Fruit fly (Drosophila melanogaster) whole organism, embryonic: ENCODE measurements around the gene CG13896.

ENCODE experiments used
- ATbp ChIP-seq: fragments of 200-800 bp; sonication (Bioruptor generic); optimal IDR thresholded peaks from 2 replicates; lab custom pipeline; 2017; ENCODE audit warnings: missing biosample characterization, mild to moderate bottlenecking, missing genetic modification characterization, missing genetic modification reagents
- Adf1 ChIP-seq: fragments of 200-800 bp; sonication (Bioruptor generic); IDR thresholded peaks from 2 replicates; pipeline ENCODE4 v1.3.6; 2022; ENCODE audit warnings: missing biosample characterization, missing genetic modification characterization
- Blimp-1 ChIP-seq: fragments of 200-800 bp; sonication (Bioruptor generic); optimal IDR thresholded peaks from 3 replicates; lab custom pipeline; 2018; ENCODE audit warnings: missing biosample characterization, missing genetic modification characterization, mild to moderate bottlenecking, moderate library complexity, missing genetic modification reagents
- CG10147 ChIP-seq: fragments of 200-800 bp; sonication (Bioruptor generic); optimal IDR thresholded peaks from 2 replicates; lab custom pipeline; 2019; ENCODE audit warnings: missing biosample characterization, mild to moderate bottlenecking, missing genetic modification characterization, moderate library complexity
- CG10462 ChIP-seq: fragments of 200-800 bp; sonication (Bioruptor generic); optimal IDR thresholded peaks from 2 replicates; lab custom pipeline; 2016; ENCODE audit warnings: missing biosample characterization, missing genetic modification characterization
- CG10654 ChIP-seq: fragments of 200-800 bp; sonication (Bioruptor generic); optimal IDR thresholded peaks from 2 replicates; lab custom pipeline; 2016; ENCODE audit warnings: missing biosample characterization, missing genetic modification characterization
- CG10959 ChIP-seq: fragments of 200-800 bp; sonication (Bioruptor generic); IDR thresholded peaks from 2 replicates; pipeline ENCODE4 v1.3.6; 2022; ENCODE audit warnings: missing biosample characterization, missing genetic modification characterization
- CG11093 ChIP-seq: fragments of 200-800 bp; sonication (Bioruptor generic); IDR thresholded peaks from 3 replicates; pipeline ENCODE4 v1.3.6; 2022; ENCODE audit warnings: missing biosample characterization, missing genetic modification characterization
- CG11247 ChIP-seq: fragments of 200-800 bp; sonication (Bioruptor generic); IDR thresholded peaks from 2 replicates; pipeline ENCODE4 v1.3.6; 2022; ENCODE audit warnings: missing biosample characterization, missing genetic modification characterization
- CG12744 ChIP-seq: fragments of 200-800 bp; sonication (Bioruptor generic); optimal IDR thresholded peaks from 2 replicates; lab custom pipeline; 2016; ENCODE audit warnings: missing biosample characterization, missing genetic modification characterization
- CG14050 ChIP-seq: fragments of 200-800 bp; sonication (Bioruptor generic); IDR thresholded peaks from 3 replicates; pipeline ENCODE4 v1.3.6; 2022; ENCODE audit warnings: missing biosample characterization, missing genetic modification characterization
- CG1602 ChIP-seq: fragments of 200-800 bp; sonication (Bioruptor generic); optimal IDR thresholded peaks from 3 replicates; lab custom pipeline; 2016; ENCODE audit warnings: missing biosample characterization, missing genetic modification characterization
- CG17186 ChIP-seq: fragments of 200-800 bp; sonication (Bioruptor generic); optimal IDR thresholded peaks from 3 replicates; lab custom pipeline; 2017; ENCODE audit warnings: missing biosample characterization, missing genetic modification reagents, missing genetic modification characterization
- CG1792 ChIP-seq: fragments of 200-800 bp; sonication (Bioruptor generic); optimal IDR thresholded peaks from 2 replicates; lab custom pipeline; 2016; ENCODE audit warnings: missing biosample characterization, missing genetic modification characterization
- CG2199 ChIP-seq: fragments of 200-800 bp; sonication (Bioruptor generic); IDR thresholded peaks from 3 replicates; pipeline ENCODE4 v1.3.6; 2022; ENCODE audit warnings: missing biosample characterization, missing genetic modification characterization
- CG31388 ChIP-seq: fragments of 200-800 bp; sonication (Bioruptor generic); optimal IDR thresholded peaks from 2 replicates; lab custom pipeline; 2016; ENCODE audit warnings: missing biosample characterization, missing genetic modification characterization
- CG32772 ChIP-seq: fragments of 200-800 bp; sonication (Bioruptor generic); IDR thresholded peaks from 2 replicates; pipeline ENCODE4 v1.3.6; 2022; ENCODE audit warnings: missing biosample characterization, missing genetic modification characterization
- CG3847 ChIP-seq: fragments of 200-800 bp; sonication (Bioruptor generic); IDR thresholded peaks from 2 replicates; pipeline ENCODE4 v1.3.6; 2022; ENCODE audit warnings: missing biosample characterization, missing genetic modification characterization
- CG4282 ChIP-seq: fragments of 200-800 bp; sonication (Bioruptor generic); optimal IDR thresholded peaks from 2 replicates; lab custom pipeline; 2016; ENCODE audit warnings: missing biosample characterization, missing genetic modification characterization
- CG4328 ChIP-seq: fragments of 200-800 bp; sonication (Bioruptor generic); optimal IDR thresholded peaks from 3 replicates; lab custom pipeline; 2017; ENCODE audit warnings: missing biosample characterization, missing genetic modification reagents, missing genetic modification characterization
- CG8765 ChIP-seq: fragments of 200-800 bp; sonication (Bioruptor generic); IDR thresholded peaks from 2 replicates; pipeline ENCODE4 v1.3.6; 2022; ENCODE audit warnings: missing biosample characterization, missing genetic modification characterization
- CG9797 ChIP-seq: fragments of 200-800 bp; sonication (Bioruptor generic); optimal IDR thresholded peaks from 3 replicates; lab custom pipeline; 2018; ENCODE audit warnings: missing biosample characterization, mild to moderate bottlenecking, missing genetic modification characterization
- Camta ChIP-seq: fragments of 200-800 bp; sonication (Bioruptor generic); optimal IDR thresholded peaks from 2 replicates; lab custom pipeline; 2016; ENCODE audit warnings: missing biosample characterization, missing genetic modification characterization
- Doc2 ChIP-seq: fragments of 200-800 bp; sonication (Bioruptor generic); IDR thresholded peaks from 2 replicates; pipeline ENCODE4 v1.3.6; 2022; ENCODE audit warnings: missing biosample characterization, missing genetic modification characterization
- Eip74EF ChIP-seq, 2 experiments: fragments of 200-800 bp in 1 of 2; fragments of >200 bp in 1 of 2; sonication (Bioruptor generic) in 1 of 2; optimal IDR thresholded peaks; 2 replicates each; lab custom pipeline; 2017 to 2019; ENCODE audit warnings: missing biosample characterization in 2 of 2, missing genetic modification characterization in 2 of 2, mild to moderate bottlenecking in 1 of 2, moderate library complexity in 1 of 2
- Hmx ChIP-seq: fragments of 200-800 bp; sonication (Bioruptor generic); optimal IDR thresholded peaks from 2 replicates; lab custom pipeline; 2016; ENCODE audit warnings: missing biosample characterization, missing genetic modification characterization
- Hr78 ChIP-seq, 2 experiments: fragments of 200-800 bp in 1 of 2; fragments of >200 bp in 1 of 2; sonication (Bioruptor generic) in 1 of 2; optimal IDR thresholded peaks; 2 replicates each; lab custom pipeline; 2017 to 2019; ENCODE audit warnings: missing biosample characterization in 2 of 2, missing genetic modification characterization in 2 of 2, mild to moderate bottlenecking in 1 of 2, moderate library complexity in 1 of 2
- MBD-R2 ChIP-seq: fragments of 200-800 bp; sonication (Bioruptor generic); IDR thresholded peaks from 2 replicates; pipeline ENCODE4 v1.3.6; 2022; ENCODE audit warnings: missing biosample characterization, missing genetic modification characterization
- Med ChIP-seq: fragments of 200-800 bp; sonication (Bioruptor generic); peaks from one replicate; lab custom pipeline; 2016; ENCODE audit warnings: missing biosample characterization, missing genetic modification characterization, mild to moderate bottlenecking, inconsistent platforms, moderate library complexity
- Mrtf ChIP-seq: fragments of 200-800 bp; sonication (Bioruptor generic); IDR thresholded peaks from 3 replicates; pipeline ENCODE4 v1.3.6; 2022; ENCODE audit warnings: missing biosample characterization, missing genetic modification characterization
- Six4 ChIP-seq: fragments of 200-800 bp; sonication (Bioruptor generic); optimal IDR thresholded peaks from 2 replicates; lab custom pipeline; 2016; ENCODE audit warnings: missing biosample characterization, missing genetic modification characterization
- Sox100B ChIP-seq: fragments of 200-800 bp; sonication (Bioruptor generic); optimal IDR thresholded peaks from 3 replicates; lab custom pipeline; 2018; ENCODE audit warnings: missing biosample characterization, mild to moderate bottlenecking, missing genetic modification characterization
- Xbp1 ChIP-seq: fragments of 200-800 bp; sonication (Bioruptor generic); optimal IDR thresholded peaks from 3 replicates; lab custom pipeline; 2016; ENCODE audit warnings: missing biosample characterization, mild to moderate bottlenecking, missing genetic modification characterization
- bcd ChIP-seq: fragments of 200-800 bp; sonication (Bioruptor generic); optimal IDR thresholded peaks from 2 replicates; lab custom pipeline; 2017; ENCODE audit warnings: missing biosample characterization, mild to moderate bottlenecking, missing genetic modification characterization
- bsh ChIP-seq, 2 experiments: fragments of 200-800 bp; sonication (Bioruptor generic); optimal IDR thresholded peaks; 2 replicates each; lab custom pipeline; 2017 to 2018; ENCODE audit warnings: mild to moderate bottlenecking in 2 of 2, missing biosample characterization in 2 of 2, missing genetic modification characterization in 2 of 2, moderate library complexity in 1 of 2
- crc ChIP-seq: fragments of 200-800 bp; sonication (Bioruptor generic); optimal IDR thresholded peaks from 2 replicates; lab custom pipeline; 2016; ENCODE audit warnings: missing biosample characterization, missing genetic modification characterization
- ems ChIP-seq: fragments of 200-800 bp; sonication (Bioruptor generic); optimal IDR thresholded peaks from 3 replicates; lab custom pipeline; 2016; ENCODE audit warnings: missing biosample characterization, missing genetic modification characterization
- grn ChIP-seq: fragments of 200-800 bp; sonication (Bioruptor generic); optimal IDR thresholded peaks from 3 replicates; lab custom pipeline; 2017; ENCODE audit warnings: missing biosample characterization, missing genetic modification characterization
- hkb ChIP-seq, 2 experiments: fragments of 200-800 bp in 1 of 2; fragments of >200 bp in 1 of 2; sonication (Bioruptor generic) in 1 of 2; IDR thresholded peaks in 1 of 2; optimal IDR thresholded peaks in 1 of 2; 2 replicates each; pipeline versions ENCODE4 v1.3.6 to Lab custom; 2017 to 2022; ENCODE audit warnings: missing biosample characterization in 1 of 2, missing genetic modification characterization in 1 of 2
- kni ChIP-seq: fragments of 200-800 bp; sonication (Bioruptor generic); optimal IDR thresholded peaks from 3 replicates; lab custom pipeline; 2017; ENCODE audit warnings: mild to moderate bottlenecking, missing biosample characterization, missing genetic modification reagents, missing genetic modification characterization
- lov ChIP-seq, 2 experiments: fragments of 200-800 bp in 1 of 2; fragments of >200 bp in 1 of 2; sonication (Bioruptor generic) in 1 of 2; IDR thresholded peaks in 1 of 2; optimal IDR thresholded peaks in 1 of 2; 2 replicates in 1 of 2; 3 replicates in 1 of 2; pipeline versions ENCODE4 v1.3.6 to Lab custom; 2017 to 2022; ENCODE audit warnings: missing biosample characterization in 1 of 2, missing genetic modification characterization in 1 of 2
- nerfin-2 ChIP-seq: fragments of 200-800 bp; sonication (Bioruptor generic); IDR thresholded peaks from 2 replicates; pipeline ENCODE4 v1.3.6; 2022; ENCODE audit warnings: missing biosample characterization, missing genetic modification characterization; ENCODE audit not compliant: partially characterized antibody
- phol ChIP-seq: fragments of 200-800 bp; sonication (Bioruptor generic); optimal IDR thresholded peaks from 3 replicates; lab custom pipeline; 2018; ENCODE audit warnings: missing biosample characterization, mild to moderate bottlenecking, missing genetic modification characterization, moderate library complexity
- pum ChIP-seq: fragments of 200-800 bp; sonication (Bioruptor generic); optimal IDR thresholded peaks from 2 replicates; lab custom pipeline; 2016; ENCODE audit warnings: missing biosample characterization, missing genetic modification characterization
- pzg ChIP-seq: fragments of 200-800 bp; sonication (Bioruptor generic); optimal IDR thresholded peaks from 3 replicates; lab custom pipeline; 2018; ENCODE audit warnings: missing biosample characterization, mild to moderate bottlenecking, missing genetic modification characterization, moderate library complexity
- ro ChIP-seq: fragments of 200-800 bp; sonication (Bioruptor generic); IDR thresholded peaks from 2 replicates; pipeline ENCODE4 v1.3.6; 2022; ENCODE audit warnings: missing biosample characterization, missing genetic modification characterization
- sima ChIP-seq: fragments of 200-800 bp; sonication (Bioruptor generic); optimal IDR thresholded peaks from 2 replicates; lab custom pipeline; 2016; ENCODE audit warnings: missing biosample characterization, missing genetic modification characterization
- vfl ChIP-seq: fragments of 200-800 bp; sonication (Bioruptor generic); optimal IDR thresholded peaks from 2 replicates; lab custom pipeline; 2016; ENCODE audit warnings: missing biosample characterization, missing genetic modification characterization

CG13896 gene

dm6 chr3L:725527-726191 is 14.0 kb upstream of the CG13896 start (continued):
- TF ChIP-seq CG4282 (GFP tag; lab: Kevin White, UChicago) (peak; percentile 48), ems (GFP tag; lab: Kevin White, UChicago) (peak; percentile 52), CG10959 (GFP tag; lab: Robert Waterston, UW) (peak; percentile 98), Hmx (no peak), CG11247 (GFP tag; lab: Robert Waterston, UW) (no peak), ATbp (peak; percentile 55), CG3847 (GFP tag; lab: Robert Waterston, UW) (peak; percentile 21; the same call in 1 of the 2 replicates), vfl (no peak), CG17186 (GFP tag; lab: Kevin White, UChicago) (peak; percentile 53), lov (optimal IDR thresholded peaks at IDR 0.05; lab: Kevin White, UChicago) (no peak), lov (GFP tag; IDR thresholded peaks at IDR 0.05; lab: Robert Waterston, UW) (peak; percentile 95), CG1792 (peak; percentile 50), Doc2 (GFP tag; lab: Robert Waterston, UW) (no peak), pum (GFP tag; lab: Kevin White, UChicago) (peak; percentile 86), CG9797 (no peak), Med (GFP tag; lab: Kevin White, UChicago) (peak; percentile 90), CG8765 (peak; percentile 97), Mrtf (GFP tag; lab: Robert Waterston, UW) (peak; percentile 51; the same call in 1 of the 3 replicates), Blimp-1 (GFP tag; lab: Kevin White, UChicago) (peak; percentile 76), Hr78 (GFP tag; optimal IDR thresholded peaks at IDR 0.05; lab: Kevin White, UChicago) (no peak), CG31388 (GFP tag; lab: Kevin White, UChicago) (peak; percentile 71), CG14050 (GFP tag; lab: Robert Waterston, UW) (no peak), Camta (peak; percentile 78), bsh (GFP tag; optimal IDR thresholded peaks at IDR 0.05; lab: Kevin White, UChicago) (peak in 1 of 2 experiments; percentile 91), Xbp1 (GFP tag; lab: Kevin White, UChicago) (peak; percentile 77), grn (GFP tag; lab: Kevin White, UChicago) (no peak), Six4 (GFP tag; lab: Kevin White, UChicago) (peak; percentile 80), phol (tag; lab: Kevin White, UChicago) (peak; percentile 88), CG2199 (GFP tag; lab: Robert Waterston, UW) (peak; percentile 78; the same call in 2 of the 3 replicates), CG10654 (GFP tag; lab: Kevin White, UChicago) (peak; percentile 78), CG4328 (GFP tag; lab: Kevin White, UChicago) (no peak), CG32772 (GFP tag; lab: Robert Waterston, UW) (peak; percentile 85), Adf1 (GFP tag; lab: Robert Waterston, UW) (no peak), CG11093 (GFP tag; lab: Robert Waterston, UW) (peak; percentile 66; the same call in 2 of the 3 replicates), hkb (optimal IDR thresholded peaks at IDR 0.05; lab: Kevin White, UChicago) (no peak), hkb (GFP tag; IDR thresholded peaks at IDR 0.05; lab: Robert Waterston, UW) (peak; percentile 80), Sox100B (GFP tag; lab: Kevin White, UChicago) (peak; percentile 33), CG10147 (GFP tag; lab: Kevin White, UChicago) (no peak), bcd (GFP tag; lab: Kevin White, UChicago) (peak; percentile 44), CG1602 (GFP tag; lab: Kevin White, UChicago) (peak; percentile 86), sima (GFP tag; lab: Kevin White, UChicago) (peak; percentile 26), kni (GFP tag; lab: Kevin White, UChicago) (peak; percentile 81), MBD-R2 (GFP tag; lab: Robert Waterston, UW) (no peak), nerfin-2 (GFP tag; lab: Robert Waterston, UW) (no peak), Eip74EF (GFP tag; optimal IDR thresholded peaks at IDR 0.05; lab: Kevin White, UChicago) (peak in 1 of 2 experiments; percentile 30), ro (GFP tag; lab: Robert Waterston, UW) (peak; percentile 40; the same call in 1 of the 2 replicates), pzg (no peak), CG12744 (peak; percentile 64), CG10462 (GFP tag; lab: Kevin White, UChicago) (peak; percentile 75), crc (GFP tag; lab: Kevin White, UChicago) (peak; percentile 50)
